ENCODE assay signal across 1 fruit fly cellular context in genomic region chr2L:21179615-21180031, dm6.
A peak's percentile ranks its signal among the peaks of the same experiment; 100 is the strongest.
TF ChIP-seq lines count a peak whose summit lies in the region.

Gene bur (minus strand): TSS chr2L:21179683.
Gene Mcm10 (plus strand): TSS chr2L:21179933.

TF ChIP-seq in whole organism, embryonic, 481 proteins besides CTCF, POLR2A, EP300 and RAD21 (continued from another document):
- TF ChIP-seq Neu2 (GFP tag; optimal IDR thresholded peaks at IDR 0.05; lab: Kevin White, UChicago; ENCODE audit: borderline replicate concordance): no peak
- peak; percentile 28 for TF ChIP-seq BEAF-32 (GFP tag; optimal IDR thresholded peaks at IDR 0.05; lab: Kevin White, UChicago)
- TF ChIP-seq ewg (GFP tag; optimal IDR thresholded peaks at IDR 0.05; lab: Kevin White, UChicago): no peak
- TF ChIP-seq ase (GFP tag; IDR thresholded peaks at IDR 0.05; lab: Robert Waterston, UW): no peak
- no peak for TF ChIP-seq salm (tag; optimal IDR thresholded peaks at IDR 0.05; lab: Kevin White, UChicago)
- TF ChIP-seq sens (GFP tag; lab: Kevin White, UChicago): no peak
- no peak for TF ChIP-seq Doc3 (GFP tag; IDR thresholded peaks at IDR 0.05; lab: Robert Waterston, UW; ENCODE audit: partially characterized antibody)
- no peak for TF ChIP-seq CG10565 (GFP tag; optimal IDR thresholded peaks at IDR 0.05; lab: Kevin White, UChicago)
- peak; percentile 78 for TF ChIP-seq Elba2 (GFP tag; optimal IDR thresholded peaks at IDR 0.05; lab: Kevin White, UChicago)
- TF ChIP-seq CG16863 (GFP tag; optimal IDR thresholded peaks at IDR 0.05; lab: Kevin White, UChicago): no peak
- no peak for TF ChIP-seq Aef1 (GFP tag; IDR thresholded peaks at IDR 0.05; lab: Robert Waterston, UW)
- no peak for TF ChIP-seq CG3847 (GFP tag; IDR thresholded peaks at IDR 0.05; lab: Robert Waterston, UW)
- TF ChIP-seq CG4360 (GFP tag; IDR thresholded peaks at IDR 0.05; lab: Robert Waterston, UW): no peak
- TF ChIP-seq CG3065 (GFP tag; optimal IDR thresholded peaks at IDR 0.05; lab: Kevin White, UChicago): no peak
- TF ChIP-seq CG5245 (GFP tag; optimal IDR thresholded peaks at IDR 0.05; lab: Kevin White, UChicago): no peak
- TF ChIP-seq zen (tag; optimal IDR thresholded peaks at IDR 0.05; lab: Kevin White, UChicago): peak; percentile 53
- no peak for TF ChIP-seq Atf-2 (GFP tag; optimal IDR thresholded peaks at IDR 0.05; lab: Kevin White, UChicago)
- TF ChIP-seq danr (GFP tag; IDR thresholded peaks at IDR 0.05; lab: Robert Waterston, UW): no peak
- TF ChIP-seq tin (GFP tag; optimal IDR thresholded peaks at IDR 0.05; lab: Kevin White, UChicago): no peak
- TF ChIP-seq unc-4 (GFP tag; IDR thresholded peaks at IDR 0.05; lab: Robert Waterston, UW; ENCODE audit: partially characterized antibody): no peak
- TF ChIP-seq Max (GFP tag; optimal IDR thresholded peaks at IDR 0.05; lab: Kevin White, UChicago): no peak
- no peak for TF ChIP-seq so (GFP tag; IDR thresholded peaks at IDR 0.05; lab: Robert Waterston, UW)
- no peak for TF ChIP-seq pum (GFP tag; optimal IDR thresholded peaks at IDR 0.05; lab: Kevin White, UChicago)
- TF ChIP-seq CG1024 (GFP tag; IDR thresholded peaks at IDR 0.05; lab: Robert Waterston, UW): no peak
- TF ChIP-seq CG1832 (GFP tag; optimal IDR thresholded peaks at IDR 0.05; lab: Kevin White, UChicago): no peak
- TF ChIP-seq CG4424 (GFP tag; optimal IDR thresholded peaks at IDR 0.05; lab: Kevin White, UChicago): peak; percentile 6
- peak; percentile 41; the same call in 1 of the 2 replicates for TF ChIP-seq E2f1 (GFP tag; IDR thresholded peaks at IDR 0.05; lab: Robert Waterston, UW)
- TF ChIP-seq Dip3 (GFP tag; optimal IDR thresholded peaks at IDR 0.05; lab: Kevin White, UChicago): no peak
- no peak for TF ChIP-seq aop (GFP tag; IDR thresholded peaks at IDR 0.05; lab: Robert Waterston, UW)
- TF ChIP-seq CG11560 (tag; IDR thresholded peaks at IDR 0.05; lab: Robert Waterston, UW): no peak
- TF ChIP-seq kay (GFP tag; optimal IDR thresholded peaks at IDR 0.05; lab: Kevin White, UChicago): peak; percentile 21
- TF ChIP-seq CG11456 (GFP tag; IDR thresholded peaks at IDR 0.05; lab: Robert Waterston, UW): no peak
- no peak for TF ChIP-seq nmo (GFP tag; optimal IDR thresholded peaks at IDR 0.05; lab: Kevin White, UChicago)
- no peak for TF ChIP-seq NK7.1 (GFP tag; optimal IDR thresholded peaks at IDR 0.05; lab: Kevin White, UChicago)
- 0 out of 3 replicates have a peak, but pooled peaks have one; percentile 7 for TF ChIP-seq Opbp (GFP tag; IDR thresholded peaks at IDR 0.05; lab: Robert Waterston, UW; ENCODE audit: partially characterized antibody)
- TF ChIP-seq Dref (GFP tag; IDR thresholded peaks at IDR 0.05; lab: Robert Waterston, UW): no peak
- no peak for TF ChIP-seq caup (GFP tag; optimal IDR thresholded peaks at IDR 0.05; lab: Kevin White, UChicago; ENCODE audit: severe bottlenecking)
- TF ChIP-seq CG6791 (GFP tag; IDR thresholded peaks at IDR 0.05; lab: Robert Waterston, UW; ENCODE audit: partially characterized antibody): no peak
- no peak for TF ChIP-seq chm (GFP tag; IDR thresholded peaks at IDR 0.05; lab: Robert Waterston, UW)
- no peak for TF ChIP-seq Sry-δ (GFP tag; optimal IDR thresholded peaks at IDR 0.05; lab: Kevin White, UChicago)
- TF ChIP-seq chif (GFP tag; optimal IDR thresholded peaks at IDR 0.05; lab: Kevin White, UChicago): no peak
- no peak for TF ChIP-seq CG8281 (tag; optimal IDR thresholded peaks at IDR 0.05; lab: Kevin White, UChicago)
- TF ChIP-seq NC2β (GFP tag; optimal IDR thresholded peaks at IDR 0.05; lab: Kevin White, UChicago): no peak
- TF ChIP-seq CG17385 (GFP tag; optimal IDR thresholded peaks at IDR 0.05; lab: Kevin White, UChicago): no peak
- TF ChIP-seq CG2712 (tag; optimal IDR thresholded peaks at IDR 0.05; lab: Kevin White, UChicago): no peak
- TF ChIP-seq D19B (GFP tag; optimal IDR thresholded peaks at IDR 0.05; lab: Kevin White, UChicago): no peak
- no peak for TF ChIP-seq Antp (GFP tag; optimal IDR thresholded peaks at IDR 0.05; lab: Kevin White, UChicago)
- no peak for TF ChIP-seq CG12744 (GFP tag; optimal IDR thresholded peaks at IDR 0.05; lab: Kevin White, UChicago)
- no peak for TF ChIP-seq ac (GFP tag; optimal IDR thresholded peaks at IDR 0.05; lab: Kevin White, UChicago)
- TF ChIP-seq klu (GFP tag; IDR thresholded peaks at IDR 0.05; lab: Robert Waterston, UW): no peak
- peak; percentile 82 for TF ChIP-seq CG15514 (GFP tag; optimal IDR thresholded peaks at IDR 0.05; lab: Kevin White, UChicago)
- no peak for TF ChIP-seq ranshi (GFP tag; IDR thresholded peaks at IDR 0.05; lab: Robert Waterston, UW)
- TF ChIP-seq Ets65A (GFP tag; lab: Kevin White, UChicago): no peak
- TF ChIP-seq chinmo (GFP tag; IDR thresholded peaks at IDR 0.05; lab: Robert Waterston, UW; ENCODE audit: partially characterized antibody): 0 out of 4 replicates have a peak, but pooled peaks have one; percentile 7
- TF ChIP-seq eyg (GFP tag; optimal IDR thresholded peaks at IDR 0.05; lab: Kevin White, UChicago): no peak
- TF ChIP-seq CG17829 (tag; optimal IDR thresholded peaks at IDR 0.05; lab: Kevin White, UChicago): peak; percentile 46
- TF ChIP-seq CG18619 (GFP tag; optimal IDR thresholded peaks at IDR 0.05; lab: Kevin White, UChicago): no peak
- no peak for TF ChIP-seq sisA (GFP tag; IDR thresholded peaks at IDR 0.05; lab: Robert Waterston, UW)
- no peak for TF ChIP-seq CG34224 (GFP tag; IDR thresholded peaks at IDR 0.05; lab: Robert Waterston, UW; ENCODE audit: partially characterized antibody)
- no peak for TF ChIP-seq CG15073 (GFP tag; optimal IDR thresholded peaks at IDR 0.05; lab: Kevin White, UChicago)
- no peak for TF ChIP-seq onecut (GFP tag; IDR thresholded peaks at IDR 0.05; lab: Robert Waterston, UW)
- no peak for TF ChIP-seq lab (GFP tag; optimal IDR thresholded peaks at IDR 0.05; lab: Kevin White, UChicago)
- TF ChIP-seq br (optimal IDR thresholded peaks at IDR 0.05; lab: Kevin White, UChicago): no peak
- no peak for TF ChIP-seq pita (GFP tag; optimal IDR thresholded peaks at IDR 0.05; lab: Kevin White, UChicago)
- no peak for TF ChIP-seq kni (GFP tag; optimal IDR thresholded peaks at IDR 0.05; lab: Kevin White, UChicago)
- no peak for TF ChIP-seq fu2 (GFP tag; optimal IDR thresholded peaks at IDR 0.05; lab: Kevin White, UChicago)
- peak; percentile 25 for TF ChIP-seq CG30403 (GFP tag; optimal IDR thresholded peaks at IDR 0.05; lab: Kevin White, UChicago)
- no peak for TF ChIP-seq mirr (GFP tag; optimal IDR thresholded peaks at IDR 0.05; lab: Kevin White, UChicago)
- TF ChIP-seq tna (GFP tag; IDR thresholded peaks at IDR 0.05; lab: Robert Waterston, UW; ENCODE audit: partially characterized antibody): no peak
- peak; percentile 40 for TF ChIP-seq Ets97D (GFP tag; optimal IDR thresholded peaks at IDR 0.05; lab: Kevin White, UChicago)
- no peak for TF ChIP-seq CG11723 (GFP tag; optimal IDR thresholded peaks at IDR 0.05; lab: Kevin White, UChicago)
- no peak for TF ChIP-seq oc (tag; optimal IDR thresholded peaks at IDR 0.05; lab: Kevin White, UChicago)
- no peak for TF ChIP-seq CG2199 (GFP tag; IDR thresholded peaks at IDR 0.05; lab: Robert Waterston, UW)
- TF ChIP-seq Fer2 (tag; optimal IDR thresholded peaks at IDR 0.05; lab: Kevin White, UChicago): no peak
- TF ChIP-seq pzg (GFP tag; optimal IDR thresholded peaks at IDR 0.05; lab: Kevin White, UChicago): peak; percentile 59
- no peak for TF ChIP-seq grn (GFP tag; optimal IDR thresholded peaks at IDR 0.05; lab: Kevin White, UChicago)
- TF ChIP-seq da (GFP tag; optimal IDR thresholded peaks at IDR 0.05; lab: Kevin White, UChicago): no peak
- TF ChIP-seq CG31441 (GFP tag; IDR thresholded peaks at IDR 0.05; lab: Robert Waterston, UW): no peak
- TF ChIP-seq CG6689 (GFP tag; IDR thresholded peaks at IDR 0.05; lab: Robert Waterston, UW): no peak
- TF ChIP-seq Usf (GFP tag; optimal IDR thresholded peaks at IDR 0.05; lab: Kevin White, UChicago): no peak
- TF ChIP-seq nerfin-2 (GFP tag; IDR thresholded peaks at IDR 0.05; lab: Robert Waterston, UW; ENCODE audit: partially characterized antibody): no peak
- no peak for TF ChIP-seq sr (GFP tag; IDR thresholded peaks at IDR 0.05; lab: Robert Waterston, UW)
- no peak for TF ChIP-seq H2.0 (GFP tag; IDR thresholded peaks at IDR 0.05; lab: Robert Waterston, UW)
- TF ChIP-seq Abd-B (GFP tag; optimal IDR thresholded peaks at IDR 0.05; lab: Kevin White, UChicago): no peak
- no peak for TF ChIP-seq CG12219 (GFP tag; optimal IDR thresholded peaks at IDR 0.05; lab: Kevin White, UChicago)
- peak; percentile 25 for TF ChIP-seq CG12104 (GFP tag; optimal IDR thresholded peaks at IDR 0.05; lab: Kevin White, UChicago)
